Worm (Caenorhabditis elegans): ENCODE results near the gene ndab-2.

ndab-2 gene

ce11 chrIII:7155631-7156030 lies 24.9 kb upstream of the ndab-2 start (continued):
- TF ChIP-seq gei-8 (GFP tag; optimal IDR thresholded peaks at IDR 0.05) (peak; percentile 85), zip-11 (GFP tag; IDR thresholded peaks at IDR 0.05) (no peak), ceh-28 (tag; optimal IDR thresholded peaks at IDR 0.05) (peak; percentile 27), dmd-9 (GFP tag; IDR thresholded peaks at IDR 0.05) (peak; percentile 64; the same call in 1 of the 2 replicates), F49E8.2 (tag; optimal IDR thresholded peaks at IDR 0.05; ENCODE audit: borderline replicate concordance) (no peak), hif-1 (tag; optimal IDR thresholded peaks at IDR 0.05) (peak; percentile 23 to 82), zag-1 (tag; optimal IDR thresholded peaks at IDR 0.05) (no peak), ceh-62 (tag; optimal IDR thresholded peaks at IDR 0.05) (no peak), Y5F2A.4 (GFP tag; optimal IDR thresholded peaks at IDR 0.05) (peak; percentile 26), T26A8.4 (GFP tag; IDR thresholded peaks at IDR 0.05) (peak; percentile 89), madf-5 (GFP tag; IDR thresholded peaks at IDR 0.05) (no peak), R02D3.7 (tag; optimal IDR thresholded peaks at IDR 0.05) (no peak), F44E2.7 (GFP tag; IDR thresholded peaks at IDR 0.05) (no peak), nhr-102 (tag; optimal IDR thresholded peaks at IDR 0.05) (peak; percentile 82), aly-2 (tag; optimal IDR thresholded peaks at IDR 0.05) (no peak), vab-7 (GFP tag; IDR thresholded peaks at IDR 0.05) (no peak), dve-1 (tag; optimal IDR thresholded peaks at IDR 0.05; ENCODE audit: insufficient read depth) (peak; percentile 92), zfp-2 (tag; optimal IDR thresholded peaks at IDR 0.05) (peak; percentile 54), nhr-28 (tag; optimal IDR thresholded peaks at IDR 0.05) (peak; percentile 92), mes-2 (tag; optimal IDR thresholded peaks at IDR 0.05; ENCODE audit: poor library complexity, severe bottlenecking) (peak; percentile 85), hmg-1.1 (GFP tag; IDR thresholded peaks at IDR 0.05) (peak; percentile 95), tra-1 (GFP tag; IDR thresholded peaks at IDR 0.05) (peak; percentile 63), saeg-2 (GFP tag; IDR thresholded peaks at IDR 0.05) (peak; percentile 83), fkh-10 (GFP tag; optimal IDR thresholded peaks at IDR 0.05) (peak; percentile 96), lin-1 (GFP tag; IDR thresholded peaks at IDR 0.05) (peak; percentile 95), ZK546.5 (tag; optimal IDR thresholded peaks at IDR 0.05) (no peak), unc-62 (GFP tag; optimal IDR thresholded peaks at IDR 0.05 in 1 of 2) (peak in 1 of 2 experiments; percentile 96), unc-62 (tag; optimal IDR thresholded peaks at IDR 0.05) (no peak), ceh-82 (tag; optimal IDR thresholded peaks at IDR 0.05) (no peak), fos-1 (tag; optimal IDR thresholded peaks at IDR 0.05) (peak; percentile 57), egl-27 (tag; optimal IDR thresholded peaks at IDR 0.05) (no peak), rbr-2 (tag; optimal IDR thresholded peaks at IDR 0.05) (peak; percentile 92), ceh-20 (GFP tag; IDR thresholded peaks at IDR 0.05) (peak; percentile 86), ceh-44 (GFP tag; IDR thresholded peaks at IDR 0.05) (no peak), nhr-41 (GFP tag; IDR thresholded peaks at IDR 0.05) (no peak), mxl-2 (GFP tag; conservative IDR thresholded peaks at IDR 0.05) (no peak), lir-3 (tag; optimal IDR thresholded peaks at IDR 0.05) (peak; percentile 40), T20F7.1 (GFP tag; optimal IDR thresholded peaks at IDR 0.05) (peak; percentile 77), daf-12 (tag; optimal IDR thresholded peaks at IDR 0.05) (no peak), dmd-8 (GFP tag; IDR thresholded peaks at IDR 0.05) (no peak), aha-1 (tag) (peak; percentile 93), nhr-25 (tag; optimal IDR thresholded peaks at IDR 0.05; ENCODE audit: borderline replicate concordance, insufficient read depth) (peak; percentile 83), madf-9 (GFP tag; conservative IDR thresholded peaks at IDR 0.05) (peak; percentile 50; the same call in 1 of the 2 replicates), Y75B8A.6 (GFP tag; IDR thresholded peaks at IDR 0.05) (no peak), skn-1 (tag; optimal IDR thresholded peaks at IDR 0.05) (no peak), mdl-1 (tag; optimal IDR thresholded peaks at IDR 0.05) (peak; percentile 99), unc-39 (tag; optimal IDR thresholded peaks at IDR 0.05) (no peak), ama-1 (optimal IDR thresholded peaks at IDR 0.05) (peak; percentile 90), D1046.2 (GFP tag; IDR thresholded peaks at IDR 0.05) (no peak), nhr-10 (tag; optimal IDR thresholded peaks at IDR 0.05) (peak; percentile 75), egl-43 (GFP tag; IDR thresholded peaks at IDR 0.05) (peak; percentile 81), snpc-4 (tag; optimal IDR thresholded peaks at IDR 0.05) (no peak)

Data from whole organism, L4 larva.